Worm (Caenorhabditis elegans) whole organism, early embryonic: ENCODE data around the gene dhhc-8.

Experiments used
- B0310.2 ChIP-seq: sonication (generic microtip); optimal IDR thresholded peaks from 2 replicates; lab custom pipeline; 2016; ENCODE audit warnings: mild to moderate bottlenecking, missing genetic modification characterization, missing compliant biosample characterization
- F13C5.2 ChIP-seq: sonication (generic microtip); optimal IDR thresholded peaks from 2 replicates; lab custom pipeline; 2017; ENCODE audit warnings: mild to moderate bottlenecking, missing genetic modification characterization, inconsistent platforms, missing compliant biosample characterization
- aly-1 ChIP-seq: sonication (generic microtip); optimal IDR thresholded peaks from 2 replicates; lab custom pipeline; 2016; ENCODE audit warnings: missing genetic modification characterization, missing compliant biosample characterization
- ama-1 ChIP-seq: fragments of 150-350 bp; optimal IDR thresholded peaks from 2 replicates; lab custom pipeline; 2014
- ceh-13 ChIP-seq: fragments of 200-800 bp; sonication (Bioruptor generic); optimal IDR thresholded peaks from 2 replicates; lab custom pipeline; 2018; ENCODE audit warnings: mild to moderate bottlenecking, missing genetic modification characterization, missing compliant biosample characterization
- ceh-36 ChIP-seq: sonication (generic microtip); optimal IDR thresholded peaks from 2 replicates; lab custom pipeline; 2016; ENCODE audit warnings: missing genetic modification characterization, inconsistent platforms, missing compliant biosample characterization
- ets-7 ChIP-seq: sonication (generic microtip); optimal IDR thresholded peaks from 2 replicates; lab custom pipeline; 2016; ENCODE audit warnings: missing genotype, missing genetic modification characterization, missing compliant biosample characterization
- flt-1 ChIP-seq: fragments of 200-800 bp; sonication (Bioruptor generic); IDR thresholded peaks from 2 replicates; pipeline ENCODE4 v1.3.6; 2022; ENCODE audit warnings: missing genetic modification characterization, missing compliant biosample characterization
- hmbx-1 ChIP-seq: sonication (generic microtip); optimal IDR thresholded peaks from 2 replicates; lab custom pipeline; 2016; ENCODE audit warnings: mild to moderate bottlenecking, missing genetic modification characterization, missing compliant biosample characterization
- hmg-4 ChIP-seq: fragments of 200-800 bp; sonication (Bioruptor generic); optimal IDR thresholded peaks from 2 replicates; lab custom pipeline; 2018; ENCODE audit warnings: mild to moderate bottlenecking, missing genetic modification characterization, missing compliant biosample characterization
- hnd-1 ChIP-seq: sonication (generic microtip); optimal IDR thresholded peaks from 2 replicates; lab custom pipeline; 2016; ENCODE audit warnings: missing genetic modification characterization, missing compliant biosample characterization
- pes-1 ChIP-seq: fragments of 200-800 bp; sonication (Bioruptor generic); IDR thresholded peaks from 2 replicates; pipeline ENCODE4 v1.3.6; 2022; ENCODE audit warnings: missing genetic modification reagents, missing genetic modification characterization, missing compliant biosample characterization
- scrt-1 ChIP-seq: fragments of 200-800 bp; sonication (Bioruptor generic); IDR thresholded peaks from 2 replicates; pipeline ENCODE4 v1.3.6; 2022; ENCODE audit warnings: missing genetic modification characterization, missing compliant biosample characterization
- sea-1 ChIP-seq: fragments of 200-800 bp; sonication (Bioruptor generic); conservative IDR thresholded peaks from 2 replicates; pipeline ENCODE4 v1.3.6; 2022; ENCODE audit warnings: missing genetic modification characterization, missing compliant biosample characterization
- tbx-11 ChIP-seq: fragments of 200-800 bp; sonication (Bioruptor generic); IDR thresholded peaks from 2 replicates; pipeline ENCODE4 v1.3.6; 2022; ENCODE audit warnings: missing genetic modification characterization, missing compliant biosample characterization
- tbx-37 ChIP-seq: fragments of 200-800 bp; sonication (Bioruptor generic); conservative IDR thresholded peaks from 2 replicates; pipeline ENCODE4 v1.3.6; 2022; ENCODE audit warnings: missing genetic modification reagents, missing genetic modification characterization, missing compliant biosample characterization
- tra-4 ChIP-seq: sonication (generic microtip); optimal IDR thresholded peaks from 2 replicates; lab custom pipeline; 2017; ENCODE audit warnings: missing genetic modification characterization, missing compliant biosample characterization

Gene dhhc-8

ce11 chrIII:13091072-13091538 lies 16.3 kb upstream of the dhhc-8 start, which contains the start of gene Y39E4B.13:
TSS of gene Y39E4B.13 (plus strand) at chrIII:13091122.
- TF ChIP-seq sea-1 (GFP tag; lab: Robert Waterston, UW) (no peak), ceh-13 (GFP tag; lab: Kevin White, UChicago) (no peak), tbx-37 (no peak)

- no peak for TF ChIP-seq tbx-37
- TF ChIP-seq aly-1: peak; percentile 18
- no peak for TF ChIP-seq tra-4 (tag; lab: Kevin White, UChicago)
These were observed 15.1 kb upstream of the dhhc-8 start for ce11 chrIII:13092352-13092751.

ce11 chrIII:13099190-13099875 lies 8.1 kb upstream of the dhhc-8 start, which contains the start of gene pqn-83:
TSS of gene pqn-83 (minus strand) at chrIII:13099461.
- no peak for TF ChIP-seq tra-4 (tag; lab: Kevin White, UChicago)
- no peak for TF ChIP-seq B0310.2 (tag; lab: Kevin White, UChicago)
- no peak for TF ChIP-seq ceh-13 (GFP tag; lab: Kevin White, UChicago)
- no peak for TF ChIP-seq tbx-11 (GFP tag; lab: Robert Waterston, UW)

- TF ChIP-seq tbx-37 (no peak), tbx-11 (GFP tag; lab: Robert Waterston, UW) (no peak), ets-7 (tag; lab: Kevin White, UChicago) (no peak), hmbx-1 (tag; lab: Kevin White, UChicago) (no peak), tra-4 (tag; lab: Kevin White, UChicago) (no peak), pes-1 (GFP tag; lab: Robert Waterston, UW) (no peak), B0310.2 (tag; lab: Kevin White, UChicago) (no peak), ceh-36 (tag; lab: Kevin White, UChicago) (no peak), hmg-4 (GFP tag; lab: Kevin White, UChicago) (no peak), hnd-1 (tag; lab: Kevin White, UChicago) (no peak), ama-1 (lab: Kevin White, UChicago) (no peak), ceh-13 (GFP tag; lab: Kevin White, UChicago) (no peak), sea-1 (GFP tag; lab: Robert Waterston, UW) (no peak), F13C5.2 (tag; lab: Kevin White, UChicago) (no peak), flt-1 (GFP tag; lab: Robert Waterston, UW) (no peak), aly-1 (no peak)
These were observed 6.3 kb upstream of the dhhc-8 start for ce11 chrIII:13101070-13101469.

ce11 chrIII:13103980-13104379 lies 3.4 kb upstream of the dhhc-8 start:
- no peak for TF ChIP-seq F13C5.2 (tag; lab: Kevin White, UChicago)
- TF ChIP-seq tbx-37: no peak
- no peak for TF ChIP-seq hmg-4 (GFP tag; lab: Kevin White, UChicago)
- TF ChIP-seq B0310.2 (tag; lab: Kevin White, UChicago): no peak
- TF ChIP-seq pes-1 (GFP tag; lab: Robert Waterston, UW): no peak
- no peak for TF ChIP-seq sea-1 (GFP tag; lab: Robert Waterston, UW)
- TF ChIP-seq flt-1 (GFP tag; lab: Robert Waterston, UW): no peak
- TF ChIP-seq aly-1: no peak
- no peak for TF ChIP-seq ets-7 (tag; lab: Kevin White, UChicago)
- no peak for TF ChIP-seq ceh-36 (tag; lab: Kevin White, UChicago)
- no peak for TF ChIP-seq tbx-11 (GFP tag; lab: Robert Waterston, UW)

- TF ChIP-seq aly-1 (no peak), tra-4 (tag; lab: Kevin White, UChicago) (no peak), hnd-1 (tag; lab: Kevin White, UChicago) (no peak), hmg-4 (GFP tag; lab: Kevin White, UChicago) (no peak), ets-7 (tag; lab: Kevin White, UChicago) (no peak), ceh-13 (GFP tag; lab: Kevin White, UChicago) (no peak), ama-1 (lab: Kevin White, UChicago) (no peak), pes-1 (GFP tag; lab: Robert Waterston, UW) (no peak), tbx-37 (no peak), flt-1 (GFP tag; lab: Robert Waterston, UW) (no peak), scrt-1 (no peak), hmbx-1 (tag; lab: Kevin White, UChicago) (no peak), sea-1 (GFP tag; lab: Robert Waterston, UW) (no peak), B0310.2 (tag; lab: Kevin White, UChicago) (no peak), tbx-11 (GFP tag; lab: Robert Waterston, UW) (no peak), F13C5.2 (tag; lab: Kevin White, UChicago) (no peak), ceh-36 (tag; lab: Kevin White, UChicago) (no peak)
These were observed 3.0 kb upstream of the dhhc-8 start for ce11 chrIII:13104410-13104809.

ce11 chrIII:13105497-13105896 lies 1.9 kb upstream of the dhhc-8 start:
- TF ChIP-seq pes-1 (GFP tag; lab: Robert Waterston, UW) (no peak), ets-7 (tag; lab: Kevin White, UChicago) (no peak), scrt-1 (no peak), tbx-11 (GFP tag; lab: Robert Waterston, UW) (no peak), sea-1 (GFP tag; lab: Robert Waterston, UW) (no peak), ceh-36 (tag; lab: Kevin White, UChicago) (no peak), hmbx-1 (tag; lab: Kevin White, UChicago) (no peak), ama-1 (lab: Kevin White, UChicago) (no peak), aly-1 (no peak), B0310.2 (tag; lab: Kevin White, UChicago) (no peak)
